Worm (Caenorhabditis elegans) whole organism, mixed stage, embryonic: ENCODE measurements around the gene mmad-1.

Source experiments
- M03D4.4 ChIP-seq: sonication (generic microtip); optimal IDR thresholded peaks from 2 replicates; lab custom pipeline; 2017; ENCODE audit warnings: mild to moderate bottlenecking, missing genetic modification characterization, missing compliant biosample characterization
- bed-3 ChIP-seq: fragments of 200-800 bp; sonication (Bioruptor generic); optimal IDR thresholded peaks from 3 replicates; lab custom pipeline; 2018; ENCODE audit warnings: mild to moderate bottlenecking, missing genetic modification characterization, moderate library complexity, missing compliant biosample characterization
- ceh-83 ChIP-seq: fragments of 200-800 bp; sonication (Bioruptor generic); optimal IDR thresholded peaks from 2 replicates; lab custom pipeline; 2018; ENCODE audit warnings: mild to moderate bottlenecking, missing genetic modification characterization, missing compliant biosample characterization
- ces-1 ChIP-seq: fragments of 150-350 bp; optimal IDR thresholded peaks from 2 replicates; lab custom pipeline; 2014; ENCODE audit warnings: missing biosample characterization, missing genetic modification reagents, missing genetic modification characterization
- cnd-1 ChIP-seq: fragments of 200-800 bp; sonication (Bioruptor generic); optimal IDR thresholded peaks from 2 replicates; lab custom pipeline; 2018; ENCODE audit warnings: mild to moderate bottlenecking, missing genetic modification characterization, missing compliant biosample characterization
- drap-1 ChIP-seq: fragments of 200-800 bp; sonication (Bioruptor generic); optimal IDR thresholded peaks from 3 replicates; lab custom pipeline; 2018; ENCODE audit warnings: mild to moderate bottlenecking, missing genetic modification characterization, missing compliant biosample characterization
- elt-3 ChIP-seq: fragments of 150-350 bp; optimal IDR thresholded peaks from 2 replicates; lab custom pipeline; 2014; ENCODE audit warnings: missing biosample characterization, missing genetic modification characterization
- ham-2 ChIP-seq: fragments of 200-800 bp; sonication (Bioruptor generic); optimal IDR thresholded peaks from 2 replicates; lab custom pipeline; 2018; ENCODE audit warnings: mild to moderate bottlenecking, missing genetic modification characterization, missing compliant biosample characterization
- hlh-1 ChIP-seq: fragments of 150-350 bp; optimal IDR thresholded peaks from 2 replicates; lab custom pipeline; 2014; ENCODE audit warnings: missing biosample characterization, missing genetic modification reagents, missing genetic modification characterization
- lin-13 ChIP-seq: fragments of 150-350 bp; optimal IDR thresholded peaks from 2 replicates; lab custom pipeline; 2014; ENCODE audit warnings: missing biosample characterization, missing genetic modification characterization
- lsy-2 ChIP-seq: fragments of 150-350 bp; optimal IDR thresholded peaks from 2 replicates; lab custom pipeline; 2014; ENCODE audit warnings: missing biosample characterization, missing genetic modification characterization
- mep-1 ChIP-seq: fragments of 150-350 bp; optimal IDR thresholded peaks from 2 replicates; lab custom pipeline; 2017; ENCODE audit warnings: missing biosample characterization, missing genetic modification reagents, missing genetic modification characterization, inconsistent platforms
- mls-2 ChIP-seq: sonication (generic microtip); optimal IDR thresholded peaks from 2 replicates; lab custom pipeline; 2016; ENCODE audit warnings: mild to moderate bottlenecking, missing genetic modification characterization, moderate library complexity, missing compliant biosample characterization
- nhr-12 ChIP-seq: fragments of 150-350 bp; optimal IDR thresholded peaks from 2 replicates; lab custom pipeline; 2014; ENCODE audit warnings: missing biosample characterization, missing genetic modification characterization
- nhr-2 ChIP-seq: fragments of 150-350 bp; optimal IDR thresholded peaks from 2 replicates; lab custom pipeline; 2014; ENCODE audit warnings: missing biosample characterization, missing genetic modification characterization
- nhr-237 ChIP-seq: fragments of 150-350 bp; optimal IDR thresholded peaks from 2 replicates; lab custom pipeline; 2014; ENCODE audit warnings: missing biosample characterization, missing genetic modification characterization
- nhr-28 ChIP-seq: fragments of 150-350 bp; optimal IDR thresholded peaks from 2 replicates; lab custom pipeline; 2014; ENCODE audit warnings: missing biosample characterization, missing genetic modification characterization
- nhr-76 ChIP-seq: sonication (generic microtip); optimal IDR thresholded peaks from 2 replicates; lab custom pipeline; 2017; ENCODE audit warnings: missing biosample characterization, missing genetic modification characterization
- pha-4 ChIP-seq: fragments of 150-350 bp; optimal IDR thresholded peaks from 2 replicates; lab custom pipeline; 2018; ENCODE audit warnings: missing biosample characterization, missing genetic modification reagents, missing genetic modification characterization
- sem-2 ChIP-seq: fragments of 200-800 bp; sonication (Bioruptor generic); optimal IDR thresholded peaks from 2 replicates; lab custom pipeline; 2018; ENCODE audit warnings: mild to moderate bottlenecking, missing genetic modification characterization, missing compliant biosample characterization
- snpc-4 ChIP-seq: fragments of 150-350 bp; optimal IDR thresholded peaks from 2 replicates; lab custom pipeline; 2014; ENCODE audit warnings: missing biosample characterization, missing genetic modification characterization
- sptf-1 ChIP-seq: sonication (generic microtip); optimal IDR thresholded peaks from 2 replicates; lab custom pipeline; 2017; ENCODE audit warnings: mild to moderate bottlenecking, missing genetic modification characterization, moderate library complexity, missing compliant biosample characterization
- tbx-8 ChIP-seq: fragments of 200-800 bp; sonication (Bioruptor generic); optimal IDR thresholded peaks from 2 replicates; lab custom pipeline; 2018; ENCODE audit warnings: mild to moderate bottlenecking, missing genetic modification characterization, moderate library complexity, missing compliant biosample characterization
- unc-120 ChIP-seq: sonication (generic microtip); optimal IDR thresholded peaks from 2 replicates; lab custom pipeline; 2017; ENCODE audit warnings: missing genetic modification characterization, missing compliant biosample characterization; ENCODE audit not compliant: poor library complexity, severe bottlenecking
- unc-62 ChIP-seq: fragments of 150-350 bp; optimal IDR thresholded peaks from 2 replicates; lab custom pipeline; 2014; ENCODE audit warnings: missing biosample characterization, missing genetic modification reagents, missing genetic modification characterization
- ztf-11 ChIP-seq: fragments of 150-350 bp; optimal IDR thresholded peaks from 2 replicates; lab custom pipeline; 2014; ENCODE audit warnings: missing biosample characterization, missing genetic modification characterization

mmad-1 gene

DNA sequence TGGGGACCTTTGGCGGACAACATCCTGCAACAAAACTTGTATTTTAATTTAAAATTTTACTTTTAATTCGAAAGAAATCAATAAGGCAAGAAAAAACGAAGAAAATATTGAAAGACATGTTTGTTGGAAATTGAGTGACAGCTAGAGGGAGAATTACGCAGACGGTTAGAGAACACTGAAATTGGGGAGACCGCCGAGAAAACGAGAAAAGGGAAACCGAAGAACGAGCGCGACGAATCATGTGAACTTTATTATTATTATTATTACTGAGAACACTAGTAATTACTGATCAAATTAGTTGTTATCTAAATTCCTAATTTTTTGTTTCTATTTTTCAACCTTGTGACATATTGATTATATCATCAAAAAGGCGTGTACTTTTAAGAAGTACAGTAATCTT is at the start of gene mmad-1:
TSS of gene mmad-1 (minus strand) at position 24 of the 400 bp plus-strand sequence.
- TF ChIP-seq unc-62 (GFP tag; lab: Kevin White, UChicago) (peak; percentile 94), unc-120 (tag; lab: Kevin White, UChicago) (peak; percentile 8), ces-1 (GFP tag; lab: Kevin White, UChicago) (peak; percentile 29), nhr-76 (tag; lab: Kevin White, UChicago) (no peak), lsy-2 (tag; lab: Kevin White, UChicago) (no peak), pha-4 (no peak), elt-3 (no peak), mep-1 (no peak), ztf-11 (tag; lab: Kevin White, UChicago) (no peak), ceh-83 (GFP tag; lab: Kevin White, UChicago) (no peak)
- TF ChIP-seq, all 35 proteins: peak for 3

DNA sequence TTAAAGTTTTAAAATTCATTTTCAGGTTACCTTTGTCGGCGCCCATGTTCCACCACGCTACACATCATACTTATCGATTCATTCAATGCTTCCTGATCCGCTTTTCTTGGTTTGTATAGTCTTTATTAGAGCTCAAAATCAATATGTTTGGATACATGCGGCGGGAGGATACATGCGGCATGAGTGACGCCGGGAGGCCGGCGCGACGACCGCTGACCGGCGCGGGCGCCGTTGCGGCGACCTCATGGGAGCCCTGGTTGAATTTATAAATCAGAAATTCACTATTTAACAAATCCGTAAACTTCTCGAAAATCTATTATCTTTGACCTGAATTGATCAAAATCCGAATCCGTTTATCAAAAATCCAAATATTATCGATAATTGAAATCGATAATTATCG is 32.9 kb upstream of the mmad-1 start:
- peak; percentile 15 for TF ChIP-seq ceh-83 (GFP tag; lab: Kevin White, UChicago)
- TF ChIP-seq tbx-8: no peak

DNA sequence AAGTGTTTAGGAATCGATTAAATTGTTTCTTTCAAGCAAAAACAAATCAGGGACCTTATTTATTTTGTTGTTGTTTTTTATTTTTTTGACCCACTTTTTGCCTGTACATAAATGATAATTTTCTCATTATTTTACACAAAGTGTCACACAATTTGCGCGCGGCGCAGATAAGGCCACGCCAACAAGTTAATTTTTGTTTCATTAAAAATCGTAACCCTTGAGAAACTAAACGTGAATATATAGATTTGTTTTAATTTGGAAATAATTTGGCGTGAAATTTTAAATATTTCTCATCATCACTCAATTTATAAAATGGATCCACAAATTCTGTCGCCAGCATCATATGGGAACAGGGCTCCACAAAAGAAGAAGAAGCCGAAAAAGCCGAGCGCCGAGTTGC is 31.7 kb upstream of the mmad-1 start, which contains the start of gene T05D4.5:
TSS of gene T05D4.5 (plus strand) at position 301 of the 400 bp plus-strand sequence.
- TF ChIP-seq mls-2 (no peak), M03D4.4 (no peak), lin-13 (tag; lab: Kevin White, UChicago) (no peak), ham-2 (no peak), snpc-4 (no peak), bed-3 (GFP tag; lab: Kevin White, UChicago) (no peak), cnd-1 (tag; lab: Kevin White, UChicago) (no peak), hlh-1 (tag; lab: Kevin White, UChicago) (no peak), mep-1 (no peak), sem-2 (GFP tag; lab: Kevin White, UChicago) (no peak), unc-62 (GFP tag; lab: Kevin White, UChicago) (no peak)
- TF ChIP-seq, all 35 proteins: peak for 0

DNA sequence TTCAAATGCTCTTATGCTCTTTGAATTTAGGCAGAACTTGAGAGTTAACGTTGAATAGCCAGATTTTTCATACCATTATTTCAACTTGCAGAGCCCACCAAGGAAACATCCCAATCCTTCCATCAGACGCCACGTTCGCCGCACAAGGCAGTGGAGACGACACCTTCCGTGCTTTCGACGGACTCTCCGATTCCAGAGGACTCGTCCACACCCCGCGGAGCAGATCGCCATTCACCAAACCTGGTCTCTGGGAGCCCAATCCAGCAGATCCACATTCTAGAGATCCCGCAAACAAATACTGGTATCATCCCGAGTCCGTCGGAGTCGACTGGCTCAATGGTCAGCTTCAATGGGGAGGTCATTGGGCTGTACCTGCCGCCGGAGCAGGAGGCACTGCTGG is 31.3 kb upstream of the mmad-1 start:
- no peak for TF ChIP-seq lin-13 (tag; lab: Kevin White, UChicago)

DNA sequence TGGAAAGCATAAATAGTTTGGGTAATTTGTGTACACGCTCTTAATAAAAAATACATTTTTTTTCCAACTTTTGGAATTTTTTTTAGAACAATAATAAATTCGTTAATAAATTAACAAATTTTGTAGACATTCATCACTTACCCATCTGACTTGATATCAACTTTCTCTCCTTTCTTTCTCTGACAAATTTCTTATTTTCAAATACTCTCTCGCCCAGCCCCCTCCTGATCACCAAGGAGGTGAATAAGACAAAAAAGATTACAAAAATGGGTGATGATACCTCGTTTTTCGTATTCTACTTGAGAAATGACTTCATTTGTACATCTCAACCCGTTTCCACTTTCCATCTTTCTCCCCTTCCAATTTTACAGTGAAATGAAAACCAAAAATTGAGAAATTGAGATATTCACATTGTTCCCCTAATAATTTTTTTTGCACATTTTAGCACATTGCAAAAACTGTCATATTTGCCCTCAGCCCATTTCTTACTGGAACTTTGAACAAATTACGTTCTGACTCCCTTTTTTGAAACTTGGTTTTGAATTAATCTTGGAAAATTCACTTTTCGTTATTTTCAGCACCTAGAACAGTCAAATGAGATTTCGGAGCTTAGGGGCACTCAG is 26.9 kb upstream of the mmad-1 start, which contains the start of gene osm-7:
TSS of gene osm-7 (plus strand) at position 573 of the 623 bp plus-strand sequence.
- TF ChIP-seq drap-1 (no peak), nhr-2 (tag; lab: Kevin White, UChicago) (no peak), lsy-2 (tag; lab: Kevin White, UChicago) (no peak), mls-2 (no peak), ztf-11 (tag; lab: Kevin White, UChicago) (no peak), elt-3 (no peak), snpc-4 (no peak), nhr-12 (tag; lab: Kevin White, UChicago) (no peak), ham-2 (no peak)

DNA sequence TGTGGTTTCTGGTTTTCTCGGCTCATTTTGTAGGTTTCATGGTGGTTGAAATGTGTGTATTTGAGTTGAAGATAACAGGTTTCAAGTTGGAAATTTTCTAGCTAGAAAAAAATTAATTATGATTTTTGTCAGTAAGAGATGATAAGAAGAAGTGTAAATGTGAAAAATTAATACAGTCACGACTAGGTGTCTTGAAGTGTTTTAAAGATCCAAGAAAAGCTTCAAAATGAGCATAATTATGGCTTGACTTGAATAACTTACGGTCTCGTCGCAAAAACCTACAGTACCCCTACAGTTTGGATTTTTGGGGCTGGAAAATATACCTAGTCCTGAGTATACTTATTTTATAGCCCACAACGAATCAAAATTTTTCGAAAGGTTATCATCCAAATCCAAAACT is 21.5 kb upstream of the mmad-1 start, which contains the start of gene exc-12:
TSS of gene exc-12 (minus strand) at position 101 of the 400 bp plus-strand sequence.
- no peak for TF ChIP-seq nhr-12 (tag; lab: Kevin White, UChicago)
- no peak for TF ChIP-seq snpc-4
- TF ChIP-seq M03D4.4: no peak
- no peak for TF ChIP-seq pha-4
- TF ChIP-seq sptf-1 (tag; lab: Kevin White, UChicago): no peak
- no peak for TF ChIP-seq nhr-2 (tag; lab: Kevin White, UChicago)
- TF ChIP-seq nhr-76 (tag; lab: Kevin White, UChicago): no peak
- TF ChIP-seq lin-13 (tag; lab: Kevin White, UChicago): no peak
- no peak for TF ChIP-seq nhr-237 (tag; lab: Kevin White, UChicago)
- TF ChIP-seq ces-1 (GFP tag; lab: Kevin White, UChicago): no peak
- TF ChIP-seq mep-1: no peak
- no peak for TF ChIP-seq ztf-11 (tag; lab: Kevin White, UChicago)

DNA sequence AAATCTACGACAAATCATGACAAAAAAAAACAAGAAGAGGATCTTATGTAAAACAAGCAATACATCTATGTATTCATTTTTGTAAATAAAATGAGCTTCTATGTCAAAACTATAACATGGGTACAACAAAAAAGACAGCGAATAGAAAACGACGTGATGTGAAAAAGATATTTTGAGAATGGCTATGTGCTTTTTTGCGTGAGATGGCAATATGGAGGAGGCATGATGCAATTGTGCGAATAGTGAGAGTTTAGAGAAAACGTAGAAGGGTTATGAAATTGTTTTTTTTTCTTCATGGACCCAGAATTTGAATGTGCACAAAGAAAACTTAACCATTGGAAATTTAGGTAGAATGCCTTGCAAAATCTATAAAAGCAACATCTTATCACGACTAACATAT is 17.2 kb upstream of the mmad-1 start:
- TF ChIP-seq ces-1 (GFP tag; lab: Kevin White, UChicago) (peak; percentile 60), unc-62 (GFP tag; lab: Kevin White, UChicago) (no peak), lsy-2 (tag; lab: Kevin White, UChicago) (no peak), sem-2 (GFP tag; lab: Kevin White, UChicago) (no peak), nhr-28 (no peak), ztf-11 (tag; lab: Kevin White, UChicago) (no peak)
